Fruit fly (Drosophila melanogaster) whole organism, embryonic: Measurements from ENCODE around the gene Rpp14a.

Experiments
- Abd-B ChIP-seq: fragments of 200-800 bp; sonication (Bioruptor generic); optimal IDR thresholded peaks from 2 replicates; lab custom pipeline; 2018; ENCODE audit warnings: missing biosample characterization, mild to moderate bottlenecking, missing genetic modification characterization, moderate library complexity
- BtbVII ChIP-seq: fragments of 200-800 bp; sonication (Bioruptor generic); optimal IDR thresholded peaks from 3 replicates; lab custom pipeline; 2017; ENCODE audit warnings: missing biosample characterization, mild to moderate bottlenecking, missing genetic modification characterization
- CG12942 ChIP-seq: fragments of 200-800 bp; sonication (Bioruptor generic); optimal IDR thresholded peaks from 3 replicates; lab custom pipeline; 2016; ENCODE audit warnings: missing biosample characterization, missing genetic modification characterization
- CG13894 ChIP-seq: fragments of 200-800 bp; sonication (Bioruptor generic); optimal IDR thresholded peaks from 3 replicates; lab custom pipeline; 2018; ENCODE audit warnings: missing biosample characterization, mild to moderate bottlenecking, missing genetic modification characterization, moderate library complexity
- CG15514 ChIP-seq: fragments of 200-800 bp; sonication (Bioruptor generic); optimal IDR thresholded peaks from 3 replicates; lab custom pipeline; 2017; ENCODE audit warnings: missing biosample characterization, missing genetic modification characterization, mild to moderate bottlenecking, moderate library complexity, missing genetic modification reagents
- CG16815 ChIP-seq: fragments of 200-800 bp; sonication (Bioruptor generic); optimal IDR thresholded peaks from 3 replicates; lab custom pipeline; 2017; ENCODE audit warnings: missing biosample characterization, mild to moderate bottlenecking, missing genetic modification characterization
- CG18476 ChIP-seq: fragments of 200-800 bp; sonication (Bioruptor generic); optimal IDR thresholded peaks from 2 replicates; lab custom pipeline; 2016; ENCODE audit warnings: missing biosample characterization, mild to moderate bottlenecking, missing genetic modification characterization
- CG2199 ChIP-seq: fragments of 200-800 bp; sonication (Bioruptor generic); IDR thresholded peaks from 3 replicates; pipeline ENCODE4 v1.3.6; 2022; ENCODE audit warnings: missing biosample characterization, missing genetic modification characterization
- CG31365 ChIP-seq: fragments of 200-800 bp; sonication (Bioruptor generic); optimal IDR thresholded peaks from 2 replicates; lab custom pipeline; 2018; ENCODE audit warnings: missing biosample characterization, mild to moderate bottlenecking, missing genetic modification characterization
- CG3995 ChIP-seq: fragments of 200-800 bp; sonication (Bioruptor generic); optimal IDR thresholded peaks from 3 replicates; lab custom pipeline; 2016; ENCODE audit warnings: missing biosample characterization, missing genetic modification characterization
- CG4282 ChIP-seq: fragments of 200-800 bp; sonication (Bioruptor generic); optimal IDR thresholded peaks from 2 replicates; lab custom pipeline; 2016; ENCODE audit warnings: missing biosample characterization, missing genetic modification characterization
- CG4707 ChIP-seq: fragments of 200-800 bp; sonication (Bioruptor generic); optimal IDR thresholded peaks from 2 replicates; lab custom pipeline; 2018; ENCODE audit warnings: missing biosample characterization, mild to moderate bottlenecking, missing genetic modification characterization, moderate library complexity
- CG4730 ChIP-seq: fragments of 200-800 bp; sonication (Bioruptor generic); IDR thresholded peaks from 2 replicates; pipeline ENCODE4 v1.3.6; 2022; ENCODE audit warnings: missing biosample characterization, missing genetic modification characterization
- CG4820 ChIP-seq: fragments of 200-800 bp; sonication (Bioruptor generic); optimal IDR thresholded peaks from 3 replicates; lab custom pipeline; 2016; ENCODE audit warnings: missing biosample characterization, missing genetic modification characterization
- CG6683 ChIP-seq: fragments of 200-800 bp; sonication (Bioruptor generic); optimal IDR thresholded peaks from 2 replicates; lab custom pipeline; 2017; ENCODE audit warnings: missing biosample characterization, mild to moderate bottlenecking, missing genetic modification characterization, missing genetic modification reagents
- CG9437 ChIP-seq: fragments of 200-800 bp; sonication (Bioruptor generic); optimal IDR thresholded peaks from 2 replicates; lab custom pipeline; 2018; ENCODE audit warnings: missing biosample characterization, mild to moderate bottlenecking, missing genetic modification characterization
- CG9932 ChIP-seq: fragments of 200-800 bp; sonication (Bioruptor generic); IDR thresholded peaks from 2 replicates; pipeline ENCODE4 v1.3.6; 2022; ENCODE audit warnings: missing biosample characterization, missing genetic modification characterization
- Camta ChIP-seq: fragments of 200-800 bp; sonication (Bioruptor generic); optimal IDR thresholded peaks from 2 replicates; lab custom pipeline; 2016; ENCODE audit warnings: missing biosample characterization, missing genetic modification characterization
- Dip3 ChIP-seq: fragments of 200-800 bp; sonication (Bioruptor generic); optimal IDR thresholded peaks from 3 replicates; lab custom pipeline; 2016; ENCODE audit warnings: missing biosample characterization, missing genetic modification characterization
- E2f2 ChIP-seq: fragments of 200-800 bp; sonication (Bioruptor generic); IDR thresholded peaks from 2 replicates; pipeline ENCODE4 v1.3.6; 2022; ENCODE audit warnings: missing biosample characterization, missing genetic modification characterization
- ERR ChIP-seq: fragments of 200-800 bp; sonication (Bioruptor generic); optimal IDR thresholded peaks from 2 replicates; lab custom pipeline; 2016; ENCODE audit warnings: missing biosample characterization, missing genetic modification characterization
- Ets97D ChIP-seq: fragments of 200-800 bp; sonication (Bioruptor generic); optimal IDR thresholded peaks from 3 replicates; lab custom pipeline; 2016; ENCODE audit warnings: missing biosample characterization, missing genetic modification characterization
- Gug ChIP-seq: fragments of 200-800 bp; sonication (Bioruptor generic); IDR thresholded peaks from 4 replicates; pipeline ENCODE4 v1.3.6; 2022; ENCODE audit warnings: missing biosample characterization, missing genetic modification characterization
- Hr39 ChIP-seq: fragments of >200 bp; optimal IDR thresholded peaks from 2 replicates; lab custom pipeline; 2017
- Jarid2 ChIP-seq: fragments of 200-800 bp; sonication (Bioruptor generic); optimal IDR thresholded peaks from 3 replicates; lab custom pipeline; 2017; ENCODE audit warnings: mild to moderate bottlenecking, missing biosample characterization, missing genetic modification reagents, missing genetic modification characterization
- NFAT ChIP-seq: fragments of 200-800 bp; sonication (Bioruptor generic); IDR thresholded peaks from 2 replicates; pipeline ENCODE4 v1.3.6; 2022; ENCODE audit warnings: missing biosample characterization, missing genetic modification characterization
- Nf-YC ChIP-seq: fragments of 200-800 bp; optimal IDR thresholded peaks from 3 replicates; lab custom pipeline; 2019; ENCODE audit warnings: missing biosample characterization, mild to moderate bottlenecking, missing genetic modification characterization, moderate library complexity
- NfI ChIP-seq: fragments of 200-800 bp; sonication (Bioruptor generic); optimal IDR thresholded peaks from 3 replicates; lab custom pipeline; 2018; ENCODE audit warnings: missing biosample characterization, mild to moderate bottlenecking, missing genetic modification characterization, moderate library complexity
- Side ChIP-seq: fragments of 200-800 bp; sonication (Bioruptor generic); optimal IDR thresholded peaks from 2 replicates; lab custom pipeline; 2016; ENCODE audit warnings: missing biosample characterization, missing genetic modification characterization
- Sry-δ ChIP-seq: fragments of 200-800 bp; sonication (Bioruptor generic); optimal IDR thresholded peaks from 2 replicates; lab custom pipeline; 2016; ENCODE audit warnings: missing biosample characterization, missing genetic modification characterization
- Xrp1 ChIP-seq: fragments of 200-800 bp; sonication (Bioruptor generic); IDR thresholded peaks from 2 replicates; pipeline ENCODE4 v1.3.6; 2022; ENCODE audit warnings: missing biosample characterization, missing genetic modification characterization
- ase ChIP-seq: fragments of 200-800 bp; sonication (Bioruptor generic); IDR thresholded peaks from 3 replicates; pipeline ENCODE4 v1.3.6; 2022; ENCODE audit warnings: missing biosample characterization, missing genetic modification characterization
- cas ChIP-seq: fragments of 200-800 bp; sonication (Bioruptor generic); IDR thresholded peaks from 2 replicates; pipeline ENCODE4 v1.3.6; 2022; ENCODE audit warnings: missing biosample characterization, missing genetic modification characterization
- danr ChIP-seq: fragments of 200-800 bp; sonication (Bioruptor generic); IDR thresholded peaks from 2 replicates; pipeline ENCODE4 v1.3.6; 2022; ENCODE audit warnings: missing biosample characterization, missing genetic modification characterization
- dpn ChIP-seq, 2 experiments: fragments of 200-800 bp; sonication (Bioruptor generic); optimal IDR thresholded peaks; 3 replicates each; lab custom pipeline; 2016; ENCODE audit warnings: missing biosample characterization in 2 of 2, missing genetic modification characterization in 2 of 2
- eve ChIP-seq, 2 experiments: fragments of >200 bp; optimal IDR thresholded peaks; 2 replicates each; lab custom pipeline; 2017; ENCODE audit warnings: missing biosample characterization in 2 of 2, missing genetic modification characterization in 2 of 2
- grn ChIP-seq: fragments of 200-800 bp; sonication (Bioruptor generic); optimal IDR thresholded peaks from 3 replicates; lab custom pipeline; 2017; ENCODE audit warnings: missing biosample characterization, missing genetic modification characterization
- knrl ChIP-seq: fragments of 200-800 bp; sonication (Bioruptor generic); IDR thresholded peaks from 3 replicates; pipeline ENCODE4 v1.3.6; 2022; ENCODE audit warnings: missing biosample characterization, missing genetic modification characterization; ENCODE audit not compliant: partially characterized antibody
- luna ChIP-seq: fragments of 200-800 bp; sonication (Bioruptor generic); optimal IDR thresholded peaks from 2 replicates; lab custom pipeline; 2016; ENCODE audit warnings: missing biosample characterization, missing genetic modification characterization
- maf-S ChIP-seq: fragments of 200-800 bp; sonication (Bioruptor generic); optimal IDR thresholded peaks from 2 replicates; lab custom pipeline; 2016; ENCODE audit warnings: missing biosample characterization, missing genetic modification characterization
- odd ChIP-seq: fragments of 200-800 bp; sonication (Bioruptor generic); optimal IDR thresholded peaks from 2 replicates; lab custom pipeline; 2017; ENCODE audit warnings: missing biosample characterization, mild to moderate bottlenecking, missing genetic modification characterization
- peb ChIP-seq: fragments of 200-800 bp; sonication (Bioruptor generic); IDR thresholded peaks from 2 replicates; pipeline ENCODE4 v1.3.6; 2022; ENCODE audit warnings: missing biosample characterization, missing genetic modification characterization
- salm ChIP-seq: fragments of 200-800 bp; sonication (Bioruptor generic); optimal IDR thresholded peaks from 2 replicates; lab custom pipeline; 2018; ENCODE audit warnings: missing biosample characterization, mild to moderate bottlenecking, missing genetic modification characterization
- so ChIP-seq: fragments of 200-800 bp; sonication (Bioruptor generic); IDR thresholded peaks from 3 replicates; pipeline ENCODE4 v1.3.6; 2022; ENCODE audit warnings: missing biosample characterization, missing genetic modification characterization
- tap ChIP-seq: fragments of 200-800 bp; optimal IDR thresholded peaks from 3 replicates; lab custom pipeline; 2019; ENCODE audit warnings: missing biosample characterization, mild to moderate bottlenecking, missing genetic modification characterization, moderate library complexity
- tna ChIP-seq: fragments of 200-800 bp; sonication (Bioruptor generic); IDR thresholded peaks from 2 replicates; pipeline ENCODE4 v1.3.6; 2022; ENCODE audit warnings: missing biosample characterization, missing genetic modification characterization; ENCODE audit not compliant: partially characterized antibody
- trh ChIP-seq: fragments of 200-800 bp; sonication (Bioruptor generic); optimal IDR thresholded peaks from 2 replicates; lab custom pipeline; 2016; ENCODE audit warnings: missing biosample characterization, missing genetic modification characterization
- unpg ChIP-seq: fragments of 200-800 bp; sonication (Bioruptor generic); optimal IDR thresholded peaks from 3 replicates; lab custom pipeline; 2018; ENCODE audit warnings: missing biosample characterization, mild to moderate bottlenecking, missing genetic modification characterization, moderate library complexity
- vvl ChIP-seq: fragments of 200-800 bp; sonication (Bioruptor generic); IDR thresholded peaks from 2 replicates; pipeline ENCODE4 v1.3.6; 2022; ENCODE audit warnings: missing biosample characterization, missing genetic modification characterization

Gene Rpp14a

DNA sequence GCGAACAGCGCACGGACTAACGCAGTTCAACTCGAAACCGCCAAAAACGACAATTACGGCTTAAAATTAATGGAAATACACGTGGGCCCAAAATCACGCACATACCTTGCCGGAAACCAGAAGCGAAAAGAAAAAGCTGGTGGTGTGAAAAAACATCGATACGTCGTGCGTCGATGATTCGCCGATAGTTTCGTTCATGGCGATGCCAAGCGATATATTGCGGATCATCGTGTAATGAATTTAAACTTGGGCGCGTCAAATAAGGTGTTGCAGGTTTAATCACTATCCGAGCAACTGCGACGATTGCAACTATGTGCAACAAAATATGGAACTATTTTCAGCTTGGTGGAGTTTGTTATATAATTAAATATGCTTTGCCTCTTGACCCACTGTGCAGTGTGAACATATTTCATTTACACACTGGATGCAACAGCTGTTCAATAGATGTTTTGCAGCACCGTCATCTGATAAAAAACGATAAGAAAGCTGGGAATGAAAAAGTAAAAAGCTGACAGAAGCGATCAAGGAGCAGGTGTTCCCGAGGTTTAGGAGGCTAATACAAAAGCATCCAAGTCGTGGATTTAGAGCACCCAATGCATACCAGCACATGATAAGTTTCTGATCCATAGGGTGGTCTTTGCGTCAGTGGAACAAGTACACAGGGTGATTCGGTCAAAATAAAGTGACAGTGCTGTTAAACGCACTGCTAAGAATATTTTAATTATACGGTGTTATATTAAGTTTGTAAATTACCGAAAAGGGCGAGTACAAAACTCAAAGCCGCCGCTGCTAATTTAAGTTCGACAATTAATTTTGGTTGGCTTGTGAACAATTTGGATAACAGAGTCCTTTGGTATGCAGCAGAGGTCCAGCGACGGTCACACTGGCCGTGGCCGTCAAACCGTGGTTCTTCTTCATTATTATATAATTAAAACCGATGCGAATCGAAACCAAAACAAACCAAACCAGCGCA is 10.3 kb upstream of the Rpp14a start, which contains the start of the genes RpL32 and CG7943 (continued):
- TF ChIP-seq CG4730 (peak; percentile 86), Side (GFP tag; lab: Kevin White, UChicago) (peak; percentile 97), luna (GFP tag; lab: Kevin White, UChicago) (peak; percentile 96), tap (tag; lab: Kevin White, UChicago) (peak; percentile 89), unpg (GFP tag; lab: Kevin White, UChicago) (peak; percentile 91), Jarid2 (peak; percentile 85), CG9932 (peak; percentile 99), maf-S (GFP tag; lab: Kevin White, UChicago) (peak; percentile 92), CG12942 (GFP tag; lab: Kevin White, UChicago) (peak; percentile 78), CG13894 (tag; lab: Kevin White, UChicago) (peak; percentile 91), trh (GFP tag; lab: Kevin White, UChicago) (peak; percentile 85), CG9437 (GFP tag; lab: Kevin White, UChicago) (peak; percentile 76), CG15514 (GFP tag; lab: Kevin White, UChicago) (peak; percentile 94), so (peak; percentile 98), grn (peak; percentile 80), CG16815 (GFP tag; lab: Kevin White, UChicago) (peak; percentile 73), ase (peak; percentile 94), Ets97D (GFP tag; lab: Kevin White, UChicago) (peak; percentile 99), CG4707 (peak; percentile 80), BtbVII (GFP tag; lab: Kevin White, UChicago) (peak; percentile 92), ERR (peak; percentile 91), salm (tag; lab: Kevin White, UChicago) (peak; percentile 86), E2f2 (GFP tag; lab: Robert Waterston, UW) (peak; percentile 91), Gug (GFP tag; lab: Robert Waterston, UW) (peak; percentile 97), eve (GFP tag; optimal IDR thresholded peaks at IDR 0.05; lab: Kevin White, UChicago) (peak in 1 of 2 experiments; percentile 77), Camta (peak; percentile 98), CG3995 (peak; percentile 85), CG18476 (GFP tag; lab: Kevin White, UChicago) (peak; percentile 94), Sry-δ (GFP tag; lab: Kevin White, UChicago) (peak; percentile 100), Dip3 (GFP tag; lab: Kevin White, UChicago) (peak; percentile 97), tna (GFP tag; lab: Robert Waterston, UW) (peak; percentile 100), NFAT (GFP tag; lab: Robert Waterston, UW) (no peak; the same call in 1 of the 2 replicates), Xrp1 (peak; percentile 94), CG4282 (GFP tag; lab: Kevin White, UChicago) (peak; percentile 94), peb (GFP tag; lab: Robert Waterston, UW) (peak; percentile 92), knrl (peak; percentile 100), CG31365 (tag; lab: Kevin White, UChicago) (peak; percentile 84), vvl (GFP tag; lab: Robert Waterston, UW) (peak; percentile 97), CG4820 (peak; percentile 92), CG6683 (GFP tag; lab: Kevin White, UChicago) (peak; percentile 84), dpn (GFP tag; optimal IDR thresholded peaks at IDR 0.05; lab: Kevin White, UChicago) (peak; percentile 83 to 98), cas (GFP tag; lab: Robert Waterston, UW) (peak; percentile 92), Abd-B (GFP tag; lab: Kevin White, UChicago) (peak; percentile 83), odd (GFP tag; lab: Kevin White, UChicago) (peak; percentile 91), Hr39 (lab: Kevin White, UChicago) (no peak), danr (GFP tag; lab: Robert Waterston, UW) (peak; percentile 91), NfI (GFP tag; lab: Kevin White, UChicago) (peak; percentile 96), CG2199 (GFP tag; lab: Robert Waterston, UW) (peak; percentile 79; the same call in 2 of the 3 replicates), Nf-YC (tag; lab: Kevin White, UChicago) (peak; percentile 86)
